Fruit fly (Drosophila melanogaster) Kc167 (cell line): Measurements from ENCODE around the gene CG9330.

ENCODE experiments used
- Myc ChIP-seq: fragments of >200 bp; optimal IDR thresholded peaks from 2 replicates; lab custom pipeline; 2017; ENCODE audit warnings: missing external identifiers
- Sin3A ChIP-seq: fragments of >200 bp; optimal IDR thresholded peaks from 2 replicates; lab custom pipeline; 2018; ENCODE audit warnings: missing external identifiers
- h ChIP-seq: fragments of >200 bp; optimal IDR thresholded peaks from 3 replicates; lab custom pipeline; 2018; ENCODE audit warnings: missing external identifiers
- insv ChIP-seq: fragments of >200 bp; optimal IDR thresholded peaks from 3 replicates; lab custom pipeline; 2018; ENCODE audit warnings: missing external identifiers
- psq ChIP-seq: fragments of >200 bp; optimal IDR thresholded peaks from 2 replicates; lab custom pipeline; 2017; ENCODE audit warnings: missing external identifiers
- ttk ChIP-seq: sonication (Bioruptor generic); optimal IDR thresholded peaks from 2 replicates; lab custom pipeline; 2017; ENCODE audit warnings: missing external identifiers

DNA sequence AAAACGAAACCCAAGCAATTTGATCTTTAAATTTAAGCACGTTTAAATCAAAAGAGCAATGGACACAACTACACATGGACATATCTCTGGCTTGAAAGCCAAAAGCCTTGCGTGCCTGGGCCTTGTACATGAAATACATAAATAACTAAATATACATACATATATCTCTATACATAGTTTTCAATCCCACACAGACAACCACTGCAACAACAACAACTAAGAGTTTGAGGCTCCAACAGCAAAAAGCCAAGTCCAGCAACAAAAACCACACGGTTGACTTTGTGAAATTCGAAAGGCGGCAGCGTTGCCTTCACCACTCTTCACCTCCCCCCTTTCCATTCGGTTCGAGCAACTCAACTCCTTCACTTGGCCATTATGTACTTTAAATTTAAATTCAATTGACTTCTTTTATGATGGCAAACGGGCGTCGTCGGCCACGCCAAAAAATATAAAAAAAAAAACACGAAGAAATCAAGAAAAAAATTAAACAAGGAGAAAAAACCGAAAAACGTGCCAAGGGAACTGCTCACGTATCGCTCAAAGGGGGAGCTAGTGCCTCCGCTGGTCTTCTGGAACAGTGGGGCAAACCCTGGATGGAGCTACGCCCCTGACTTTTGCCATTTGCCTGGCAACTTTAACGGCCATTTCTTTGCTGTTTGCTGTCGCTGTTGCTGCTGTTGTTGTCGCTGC, 25.9 kb upstream of the CG9330 start:
- TF ChIP-seq psq (lab: Kevin White, UChicago) (no peak), Myc (lab: Kevin White, UChicago) (no peak), h (lab: Kevin White, UChicago) (no peak), Sin3A (no peak), insv (lab: Kevin White, UChicago) (no peak), ttk (no peak)
